Worm (Caenorhabditis elegans) whole organism, young adult: ENCODE data around the gene fbxb-117.
A peak's percentile ranks its signal among the peaks of the same experiment; 100 is the strongest.

ENCODE experiments used
- B0035.1 ChIP-seq: sonication (generic microtip); optimal IDR thresholded peaks from 2 replicates; lab custom pipeline; 2016; ENCODE audit warnings: missing genetic modification characterization, mild to moderate bottlenecking, missing compliant biosample characterization, missing genotype, missing genetic modification reagents
- F22D6.2 ChIP-seq: sonication (generic microtip); optimal IDR thresholded peaks from 2 replicates; lab custom pipeline; 2016; ENCODE audit warnings: mild to moderate bottlenecking, missing genetic modification characterization, missing compliant biosample characterization
- F37B4.10 ChIP-seq: fragments of 200-800 bp; sonication (Bioruptor generic); IDR thresholded peaks from 2 replicates; pipeline ENCODE4 v1.3.6; 2022; ENCODE audit warnings: missing genetic modification characterization, missing compliant biosample characterization
- F49E8.2 ChIP-seq: sonication (generic microtip); optimal IDR thresholded peaks from 3 replicates; lab custom pipeline; 2017; ENCODE audit warnings: missing genetic modification characterization, mild to moderate bottlenecking, missing compliant biosample characterization, antibody characterized with exemption, moderate library complexity; ENCODE audit not compliant: insufficient read depth
- K11D2.4 ChIP-seq: fragments of 200-800 bp; sonication (Bioruptor generic); IDR thresholded peaks from 2 replicates; pipeline ENCODE4 v1.3.6; 2022; ENCODE audit warnings: missing genetic modification reagents, missing genetic modification characterization, missing compliant biosample characterization
- T07F8.4 ChIP-seq: sonication (generic microtip); optimal IDR thresholded peaks from 2 replicates; lab custom pipeline; 2016; ENCODE audit warnings: mild to moderate bottlenecking, missing genetic modification characterization, moderate library complexity, missing compliant biosample characterization
- Y53G8AR.9 ChIP-seq: fragments of 200-800 bp; sonication (Bioruptor generic); conservative IDR thresholded peaks from 2 replicates; pipeline ENCODE4 v1.3.6; 2022; ENCODE audit warnings: missing genetic modification reagents, missing genetic modification characterization, missing compliant biosample characterization
- Y79H2A.3 ChIP-seq: fragments of 200-800 bp; sonication (Bioruptor generic); conservative IDR thresholded peaks from 2 replicates; pipeline ENCODE4 v1.3.6; 2022; ENCODE audit warnings: missing genetic modification reagents, missing genetic modification characterization, missing compliant biosample characterization
- Y95B8A.8 ChIP-seq: fragments of 200-800 bp; sonication (Bioruptor generic); IDR thresholded peaks from 2 replicates; pipeline ENCODE4 v1.3.6; 2022; ENCODE audit warnings: missing genetic modification reagents, missing genetic modification characterization, missing compliant biosample characterization
- aptf-3 ChIP-seq: fragments of 200-800 bp; sonication (Bioruptor generic); IDR thresholded peaks from 2 replicates; pipeline ENCODE4 v1.3.6; 2022; ENCODE audit warnings: missing genetic modification characterization, missing compliant biosample characterization
- attf-6 ChIP-seq: fragments of 200-800 bp; sonication (Bioruptor generic); IDR thresholded peaks from 2 replicates; pipeline ENCODE4 v1.3.6; 2022; ENCODE audit warnings: missing genetic modification reagents, missing genetic modification characterization, missing compliant biosample characterization
- ccch-3 ChIP-seq: fragments of 200-800 bp; sonication (Bioruptor generic); optimal IDR thresholded peaks from 2 replicates; lab custom pipeline; 2018; ENCODE audit warnings: mild to moderate bottlenecking, missing genetic modification characterization, missing compliant biosample characterization
- cebp-1 ChIP-seq, 2 experiments: fragments of 200-800 bp in 1 of 2; sonication (Bioruptor generic) in 1 of 2; sonication (generic microtip) in 1 of 2; IDR thresholded peaks in 1 of 2; optimal IDR thresholded peaks in 1 of 2; 2 replicates each; pipeline versions ENCODE4 v1.3.6 to Lab custom; 2017 to 2022; ENCODE audit warnings: missing compliant biosample characterization in 2 of 2, missing genetic modification characterization in 2 of 2, mild to moderate bottlenecking in 1 of 2, missing genetic modification reagents in 1 of 2, moderate library complexity in 1 of 2
- ceh-91 ChIP-seq: fragments of 200-800 bp; sonication (Bioruptor generic); IDR thresholded peaks from 2 replicates; pipeline ENCODE4 v1.3.6; 2022; ENCODE audit warnings: missing genetic modification reagents, missing genetic modification characterization, missing compliant biosample characterization
- dox-1 ChIP-seq: fragments of 200-800 bp; sonication (Bioruptor generic); IDR thresholded peaks from 2 replicates; pipeline ENCODE4 v1.3.6; 2022; ENCODE audit warnings: missing genetic modification reagents, missing genetic modification characterization, missing compliant biosample characterization
- dpff-1 ChIP-seq: sonication (generic microtip); optimal IDR thresholded peaks from 2 replicates; lab custom pipeline; 2017; ENCODE audit warnings: mild to moderate bottlenecking, missing genetic modification characterization, missing compliant biosample characterization
- egl-18 ChIP-seq: fragments of 200-800 bp; sonication (Bioruptor generic); IDR thresholded peaks from 2 replicates; pipeline ENCODE4 v1.3.6; 2022; ENCODE audit warnings: missing genetic modification reagents, missing genetic modification characterization, missing compliant biosample characterization
- ekl-4 ChIP-seq: fragments of 200-800 bp; sonication (Bioruptor generic); IDR thresholded peaks from 2 replicates; pipeline ENCODE4 v1.3.6; 2022; ENCODE audit warnings: missing genetic modification reagents, missing genetic modification characterization, missing compliant biosample characterization
- gei-17 ChIP-seq: fragments of 200-800 bp; sonication (Bioruptor generic); optimal IDR thresholded peaks from 2 replicates; lab custom pipeline; 2018; ENCODE audit warnings: mild to moderate bottlenecking, missing genetic modification characterization, missing compliant biosample characterization
- hlh-26 ChIP-seq: fragments of 200-800 bp; sonication (Bioruptor generic); conservative IDR thresholded peaks from 2 replicates; pipeline ENCODE4 v1.3.6; 2022; ENCODE audit warnings: missing genetic modification reagents, missing genetic modification characterization, missing compliant biosample characterization
- hmg-20 ChIP-seq: fragments of 200-800 bp; sonication (Bioruptor generic); IDR thresholded peaks from 2 replicates; pipeline ENCODE4 v1.3.6; 2022; ENCODE audit warnings: missing genetic modification reagents, missing genetic modification characterization, missing compliant biosample characterization
- hrde-1 ChIP-seq: sonication (generic microtip); optimal IDR thresholded peaks from 2 replicates; lab custom pipeline; 2016; ENCODE audit warnings: missing genetic modification characterization, mild to moderate bottlenecking, missing compliant biosample characterization, moderate library complexity, missing genotype, missing genetic modification reagents, borderline replicate concordance
- hsf-1 ChIP-seq: fragments of 200-800 bp; sonication (Bioruptor generic); IDR thresholded peaks from 2 replicates; pipeline ENCODE4 v1.3.6; 2022; ENCODE audit warnings: missing genetic modification reagents, missing genetic modification characterization, missing compliant biosample characterization
- madf-10 ChIP-seq: sonication (generic microtip); optimal IDR thresholded peaks from 2 replicates; lab custom pipeline; 2016; ENCODE audit warnings: mild to moderate bottlenecking, missing genetic modification characterization, missing compliant biosample characterization
- madf-3 ChIP-seq: fragments of 200-800 bp; sonication (Bioruptor generic); IDR thresholded peaks from 2 replicates; pipeline ENCODE4 v1.3.6; 2022; ENCODE audit warnings: missing genetic modification reagents, missing genetic modification characterization, missing compliant biosample characterization
- mel-28 ChIP-seq: sonication (generic microtip); optimal IDR thresholded peaks from 2 replicates; lab custom pipeline; 2016; ENCODE audit warnings: borderline replicate concordance, mild to moderate bottlenecking, missing genetic modification characterization, missing compliant biosample characterization
- mxl-1 ChIP-seq: sonication (generic microtip); optimal IDR thresholded peaks from 2 replicates; lab custom pipeline; 2016; ENCODE audit warnings: missing genetic modification characterization, missing compliant biosample characterization
- nfya-1 ChIP-seq: sonication (generic microtip); optimal IDR thresholded peaks from 2 replicates; lab custom pipeline; 2017; ENCODE audit warnings: antibody characterized with exemption, missing compliant biosample characterization, missing genetic modification characterization, borderline replicate concordance; ENCODE audit not compliant: insufficient read depth
- nfya-2 ChIP-seq: fragments of 200-800 bp; sonication (Bioruptor generic); IDR thresholded peaks from 2 replicates; pipeline ENCODE4 v1.3.6; 2022; ENCODE audit warnings: missing genetic modification reagents, missing genetic modification characterization, missing compliant biosample characterization
- nfyb-1 ChIP-seq: fragments of 200-800 bp; sonication (Bioruptor generic); IDR thresholded peaks from 2 replicates; pipeline ENCODE4 v1.3.6; 2022; ENCODE audit warnings: missing genetic modification reagents, missing genetic modification characterization, missing compliant biosample characterization
- nhr-80 ChIP-seq: sonication (generic microtip); optimal IDR thresholded peaks from 2 replicates; lab custom pipeline; 2016; ENCODE audit warnings: missing genetic modification characterization, missing compliant biosample characterization
- nhr-90 ChIP-seq: sonication (generic microtip); optimal IDR thresholded peaks from 2 replicates; lab custom pipeline; 2016; ENCODE audit warnings: missing genotype, mild to moderate bottlenecking, missing genetic modification characterization, missing compliant biosample characterization
- rcor-1 ChIP-seq: fragments of 200-800 bp; sonication (Bioruptor generic); IDR thresholded peaks from 2 replicates; pipeline ENCODE4 v1.3.6; 2022; ENCODE audit warnings: missing genetic modification reagents, missing genetic modification characterization, missing compliant biosample characterization
- rpc-1 ChIP-seq, 2 experiments: fragments of 150-350 bp in 1 of 2; sonication (generic microtip) in 1 of 2; optimal IDR thresholded peaks; 2 replicates each; lab custom pipeline; 2014 to 2018; ENCODE audit warnings: missing biosample characterization in 1 of 2, missing genetic modification characterization in 1 of 2, missing genetic modification reagents in 1 of 2, missing genotype in 1 of 2
- snpc-1.3 ChIP-seq: sonication (generic microtip); optimal IDR thresholded peaks from 2 replicates; lab custom pipeline; 2017; ENCODE audit warnings: missing genetic modification characterization, mild to moderate bottlenecking, missing compliant biosample characterization, antibody characterized with exemption, moderate library complexity, missing genotype, missing genetic modification reagents; ENCODE audit not compliant: insufficient read depth
- snpc-3.4 ChIP-seq: sonication (generic microtip); optimal IDR thresholded peaks from 2 replicates; lab custom pipeline; 2017; ENCODE audit warnings: missing genetic modification characterization, mild to moderate bottlenecking, missing compliant biosample characterization, antibody characterized with exemption, moderate library complexity, missing genotype, missing genetic modification reagents
- tbx-9 ChIP-seq: sonication (generic microtip); optimal IDR thresholded peaks from 2 replicates; lab custom pipeline; 2016; ENCODE audit warnings: borderline replicate concordance, missing genetic modification characterization, inconsistent platforms, missing compliant biosample characterization
- unc-130 ChIP-seq: sonication (generic microtip); optimal IDR thresholded peaks from 2 replicates; lab custom pipeline; 2016; ENCODE audit warnings: missing genetic modification reagents, missing genetic modification characterization, missing compliant biosample characterization
- ztf-26 ChIP-seq: sonication (generic microtip); optimal IDR thresholded peaks from 2 replicates; lab custom pipeline; 2017; ENCODE audit warnings: missing genetic modification characterization, missing compliant biosample characterization
- ztf-28 ChIP-seq: fragments of 200-800 bp; sonication (Bioruptor generic); IDR thresholded peaks from 2 replicates; pipeline ENCODE4 v1.3.6; 2022; ENCODE audit warnings: missing genetic modification reagents, missing genetic modification characterization, missing compliant biosample characterization

The fbxb-117 gene

DNA sequence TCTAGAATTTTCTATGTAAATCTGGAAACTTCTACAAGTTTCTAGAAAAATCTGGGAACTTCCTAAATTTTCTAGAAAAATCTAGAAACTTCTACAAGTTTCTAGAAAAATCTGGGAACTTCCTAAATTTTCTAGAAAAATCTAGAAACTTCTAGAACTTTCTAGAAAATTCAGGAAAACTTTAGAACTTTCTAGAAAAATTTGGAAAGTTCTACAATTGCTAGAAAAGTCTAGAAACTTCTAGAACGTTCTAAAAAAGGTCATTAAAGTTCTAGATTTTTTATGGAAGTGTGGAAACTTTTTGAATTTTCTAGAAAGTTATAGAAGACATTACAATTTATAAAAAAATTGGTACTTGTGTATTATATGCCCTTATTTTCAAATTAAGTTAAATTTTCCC lies 10.6 kb downstream of the fbxb-117 start, which contains the start of gene F55C9.5:
F55C9.5 (minus strand) TSS at position 101 of the 400 bp plus-strand sequence.
- peak; percentile 81 for TF ChIP-seq hsf-1 (GFP tag; lab: Robert Waterston, UW)
- TF ChIP-seq rpc-1 (optimal IDR thresholded peaks at IDR 0.05; lab: Kevin White, UChicago): peak; percentile 12
- no peak for TF ChIP-seq rpc-1 (tag; optimal IDR thresholded peaks at IDR 0.05; lab: Kevin White, UChicago)
- no peak for TF ChIP-seq Y79H2A.3 (GFP tag; lab: Robert Waterston, UW)
- TF ChIP-seq, all 124 proteins: peak for 2

DNA sequence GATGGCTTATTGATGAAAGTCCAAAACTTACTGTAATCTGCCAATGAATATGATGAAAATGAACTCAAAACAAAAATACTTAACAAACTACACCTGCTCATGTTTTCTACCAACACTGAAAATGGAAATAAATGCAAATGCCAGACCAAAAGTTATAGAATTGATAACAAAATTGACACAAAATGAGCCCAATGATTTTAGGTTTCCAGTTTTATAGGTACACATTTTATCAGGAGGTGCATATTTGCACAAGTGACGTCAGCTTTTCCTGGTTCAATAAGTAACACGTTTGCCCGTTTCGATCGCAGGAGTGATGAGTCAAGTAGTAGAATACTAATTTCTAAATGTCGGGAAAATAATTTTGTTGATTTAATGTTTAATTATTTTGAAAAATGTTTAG lies 14.3 kb downstream of the fbxb-117 start, which contains the start of gene F55C9.6:
F55C9.6 (minus strand) TSS at position 101 of the 400 bp plus-strand sequence.
- no peak for TF ChIP-seq aptf-3 (GFP tag; lab: Robert Waterston, UW)
- no peak for TF ChIP-seq F49E8.2 (tag; lab: Kevin White, UChicago)
- TF ChIP-seq ccch-3: no peak

DNA sequence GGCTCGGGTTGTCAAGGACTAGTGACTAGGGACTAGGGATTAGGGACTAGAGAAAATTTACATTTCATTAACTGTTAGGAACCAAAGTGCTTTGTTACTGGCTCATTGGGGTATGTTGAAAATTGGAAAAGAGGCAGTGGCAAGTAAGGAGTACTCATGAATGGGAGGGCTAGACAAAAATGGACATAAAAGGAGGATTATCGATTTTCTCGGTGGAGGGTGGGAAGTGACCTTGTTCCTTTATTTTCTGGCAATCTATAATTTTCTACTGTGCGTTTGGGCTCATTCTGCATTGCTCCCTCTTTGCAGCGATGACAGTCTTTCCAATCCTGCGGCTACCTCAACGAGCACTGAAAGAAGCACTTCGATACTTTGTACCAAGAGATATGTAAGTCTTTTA lies 15.1 kb downstream of the fbxb-117 start, which contains the start of gene fbxb-60:
fbxb-60 (plus strand) TSS at position 301 of the 400 bp plus-strand sequence.
- TF ChIP-seq dox-1 (GFP tag; lab: Robert Waterston, UW) (no peak), attf-6 (GFP tag; lab: Robert Waterston, UW) (no peak), nfyb-1 (GFP tag; lab: Robert Waterston, UW) (no peak), Y95B8A.8 (no peak), hrde-1 (tag; lab: Kevin White, UChicago) (no peak), ztf-28 (no peak), ekl-4 (GFP tag; lab: Robert Waterston, UW) (no peak), dpff-1 (tag; lab: Kevin White, UChicago) (no peak)

ce11 chrV:19299262-19299661 lies 16.8 kb downstream of the fbxb-117 start, which contains the start of gene F55C9.14:
F55C9.14 (plus strand) TSS chrV:19299562.
- TF ChIP-seq F22D6.2 (tag; lab: Kevin White, UChicago) (no peak), F37B4.10 (GFP tag; lab: Robert Waterston, UW) (no peak), T07F8.4 (tag; lab: Kevin White, UChicago) (no peak), Y53G8AR.9 (GFP tag; lab: Robert Waterston, UW) (no peak), snpc-3.4 (no peak), mxl-1 (tag; lab: Kevin White, UChicago) (no peak), nhr-80 (tag; lab: Kevin White, UChicago) (no peak), nhr-90 (no peak), hrde-1 (tag; lab: Kevin White, UChicago) (no peak), cebp-1 (GFP tag; IDR thresholded peaks at IDR 0.05; lab: Robert Waterston, UW) (no peak), cebp-1 (tag; optimal IDR thresholded peaks at IDR 0.05; lab: Kevin White, UChicago) (no peak), madf-10 (no peak)

DNA sequence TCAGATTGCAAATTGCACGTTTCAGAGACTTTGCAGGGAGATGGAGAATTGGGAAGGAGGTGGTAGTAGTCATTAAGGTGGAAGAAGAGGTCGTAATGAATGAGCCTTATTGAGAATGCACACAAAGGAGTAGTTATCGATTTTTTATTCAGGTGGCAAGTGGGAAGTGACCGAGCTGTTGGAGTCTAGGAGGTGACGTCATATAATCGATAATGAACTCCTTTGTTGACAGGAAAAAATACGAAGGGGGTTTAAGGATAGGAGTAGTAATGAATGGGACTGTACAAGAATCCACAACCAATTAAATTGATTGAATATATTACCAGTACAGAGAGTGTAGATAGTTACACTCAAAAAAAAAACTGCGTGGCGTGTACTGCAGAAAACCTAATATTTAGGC lies 19.5 kb downstream of the fbxb-117 start, which contains the start of gene fbxb-62:
fbxb-62 (minus strand) TSS at position 101 of the 400 bp plus-strand sequence.
- TF ChIP-seq hlh-26 (GFP tag; lab: Robert Waterston, UW) (no peak), madf-3 (GFP tag; lab: Robert Waterston, UW) (no peak), mel-28 (tag; lab: Kevin White, UChicago) (no peak), nfya-1 (no peak), hsf-1 (GFP tag; lab: Robert Waterston, UW) (no peak), tbx-9 (tag; lab: Kevin White, UChicago) (no peak), K11D2.4 (no peak), ceh-91 (GFP tag; lab: Robert Waterston, UW) (no peak), ztf-26 (tag; lab: Kevin White, UChicago) (no peak), hmg-20 (GFP tag; lab: Robert Waterston, UW) (no peak), nfya-2 (GFP tag; lab: Robert Waterston, UW) (no peak), snpc-1.3 (tag; lab: Kevin White, UChicago) (no peak), gei-17 (GFP tag; lab: Kevin White, UChicago) (no peak), unc-130 (GFP tag; lab: Kevin White, UChicago) (no peak), B0035.1 (tag; lab: Kevin White, UChicago) (no peak), egl-18 (no peak), rcor-1 (no peak)
